Fruit fly (Drosophila melanogaster) whole organism, larva: Measurements from ENCODE around the gene Nnk.

Experiments
- noc ChIP-seq: fragments of 200-800 bp; sonication (Bioruptor generic); optimal IDR thresholded peaks from 3 replicates; lab custom pipeline; 2019; ENCODE audit warnings: missing biosample characterization, mild to moderate bottlenecking, missing genetic modification characterization, moderate library complexity

Gene Nnk

DNA sequence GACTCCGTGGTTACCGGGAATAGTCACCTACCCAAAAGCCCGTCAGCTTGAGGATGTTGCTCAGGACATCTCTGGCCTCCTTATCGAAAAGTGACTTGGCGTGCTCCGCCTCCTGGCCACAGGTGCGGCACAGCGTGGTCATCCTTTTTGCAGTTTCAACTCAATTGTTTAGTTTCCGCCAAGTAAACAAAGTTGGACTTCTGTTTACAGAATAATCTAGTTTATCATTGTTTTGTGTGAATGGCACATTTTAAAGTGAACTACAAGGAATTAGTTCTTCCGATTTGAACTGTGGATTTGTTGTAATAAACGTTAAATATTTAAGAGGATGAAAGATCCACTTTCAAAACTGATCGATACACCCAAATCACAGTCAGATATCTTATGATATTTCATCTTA is 2.0 kb downstream of the Nnk start, which contains the start of gene CG17806:
TSS of gene CG17806 (minus strand) at position 236 of the 400 bp plus-strand sequence.
- TF ChIP-seq noc (tag; lab: Kevin White, UChicago) = no peak

- TF ChIP-seq noc (tag; lab: Kevin White, UChicago) = no peak
Measured at dm6 chr3R:17801264-17801663, 3.8 kb downstream of the Nnk start, which contains the start of gene CG17803. Gene CG17803 (minus strand): TSS chr3R:17801512.

- peak; percentile 85 for TF ChIP-seq noc (tag; lab: Kevin White, UChicago)
Measured at dm6 chr3R:17798211-17798737, 6.8 kb downstream of the Nnk start, which contains the start of gene CG7379. Gene CG7379 (minus strand): TSS chr3R:17798304.

- no peak for TF ChIP-seq noc (tag; lab: Kevin White, UChicago)
Measured at dm6 chr3R:17795561-17796170, 9.4 kb downstream of the Nnk start.

DNA sequence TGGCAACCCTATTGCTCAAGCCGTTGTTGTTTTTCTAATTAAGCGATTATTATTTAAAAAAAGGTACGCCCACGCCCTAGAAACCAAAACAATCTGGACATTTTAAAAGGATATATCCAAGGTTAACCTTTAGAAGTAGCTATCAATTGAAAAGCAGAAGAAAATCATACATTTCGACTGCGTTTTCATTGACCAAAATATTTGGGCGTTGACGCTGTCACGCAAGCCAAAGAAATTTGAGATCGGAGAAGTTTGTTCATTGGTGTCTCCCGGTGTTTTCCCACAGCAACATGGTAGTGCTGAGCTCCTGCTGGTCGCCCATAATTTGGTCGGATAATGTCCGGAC is 10.0 kb downstream of the Nnk start, which contains the start of gene pasi1:
TSS of gene pasi1 (plus strand) at position 1 of the 346 bp plus-strand sequence.
- no peak for TF ChIP-seq noc (tag; lab: Kevin White, UChicago)

DNA sequence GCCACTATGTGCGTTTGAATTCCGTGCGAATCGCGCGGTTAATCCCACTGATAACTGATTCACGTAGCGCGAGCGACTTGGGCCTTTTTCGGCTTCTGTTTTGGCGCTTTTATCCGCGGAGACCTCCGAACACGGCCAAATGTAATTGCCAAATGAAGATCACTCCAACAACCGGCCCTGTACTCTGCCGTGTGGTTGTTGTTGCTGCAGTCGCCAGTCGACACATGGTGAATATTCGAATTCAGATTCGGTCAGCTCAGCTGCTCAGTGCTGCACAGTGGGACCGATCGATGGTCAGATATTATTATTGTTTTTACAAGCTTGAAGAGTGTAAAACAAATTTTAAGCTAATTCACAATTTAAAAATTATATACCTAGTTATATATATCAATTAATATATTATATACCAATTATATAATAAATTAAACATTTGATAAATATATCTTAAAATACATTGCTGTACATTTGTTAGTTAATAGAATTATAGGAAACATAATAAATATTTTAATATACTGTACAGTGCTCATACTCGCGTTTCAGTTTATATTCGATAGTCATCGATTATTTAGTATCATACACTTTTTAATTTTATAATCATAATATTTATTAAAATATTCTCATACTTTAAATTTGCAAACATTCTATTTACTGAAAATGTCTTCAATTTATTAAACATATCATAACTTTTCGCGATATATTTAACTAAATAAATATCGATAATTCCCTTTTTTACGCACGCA is 10.5 kb downstream of the Nnk start, which contains the start of gene CG43102:
TSS of gene CG43102 (minus strand) at position 156 of the 740 bp plus-strand sequence.
- peak; percentile 21 for TF ChIP-seq noc (tag; lab: Kevin White, UChicago)

DNA sequence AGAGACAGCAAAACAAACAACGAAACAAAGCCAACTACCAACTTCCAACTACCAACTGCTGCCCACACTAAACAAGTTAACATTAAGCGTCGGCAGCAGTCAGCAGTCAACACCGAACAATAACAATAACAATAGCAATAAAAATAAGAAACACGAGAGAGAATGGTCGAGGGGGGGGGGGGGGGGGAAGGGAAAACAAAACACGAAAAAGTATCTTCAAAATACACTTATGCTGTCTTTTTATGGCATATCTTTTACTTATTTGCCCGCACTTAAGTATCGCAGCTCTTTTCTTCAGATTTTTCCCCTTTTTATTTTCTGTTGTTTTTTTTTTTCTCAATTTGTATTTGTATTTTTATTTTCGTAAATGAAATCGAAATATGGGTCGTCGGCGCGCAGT is 11.8 kb downstream of the Nnk start:
- TF ChIP-seq noc (tag; lab: Kevin White, UChicago) = no peak

- TF ChIP-seq noc (tag; lab: Kevin White, UChicago) = no peak
Measured at dm6 chr3R:17789937-17790336, 15.1 kb downstream of the Nnk start.

dm6 chr3R:17787780-17788179 is 17.3 kb downstream of the Nnk start:
- TF ChIP-seq noc (tag; lab: Kevin White, UChicago) = no peak

dm6 chr3R:17784189-17784588 is 20.9 kb downstream of the Nnk start:
- no peak for TF ChIP-seq noc (tag; lab: Kevin White, UChicago)

DNA sequence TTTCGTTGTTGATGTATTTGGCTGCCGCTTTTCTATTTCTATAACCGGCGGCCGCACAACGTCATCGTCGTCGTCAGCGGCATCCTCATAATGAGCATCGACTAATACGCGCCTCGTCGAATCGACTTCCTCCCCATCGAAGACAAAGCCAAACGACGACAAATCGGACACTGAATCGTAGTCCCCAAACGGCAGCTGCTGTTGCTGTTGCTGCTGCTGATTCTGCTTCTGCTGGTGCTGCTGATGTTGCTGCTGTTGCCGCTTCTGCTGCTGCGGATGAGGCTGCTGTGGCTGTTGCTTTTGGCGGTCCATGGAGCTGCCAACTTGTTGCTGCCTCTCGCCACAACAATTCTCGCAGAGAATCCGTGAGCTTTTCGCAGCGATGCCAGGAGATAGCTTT is 21.9 kb downstream of the Nnk start:
- no peak for TF ChIP-seq noc (tag; lab: Kevin White, UChicago)

- peak; percentile 73 for TF ChIP-seq noc (tag; lab: Kevin White, UChicago)
Measured at dm6 chr3R:17781371-17781770, 23.7 kb downstream of the Nnk start.

- TF ChIP-seq noc (tag; lab: Kevin White, UChicago) = no peak
Measured at dm6 chr3R:17776952-17777407, 28.1 kb downstream of the Nnk start.

dm6 chr3R:17776104-17776589 is 28.9 kb downstream of the Nnk start:
- TF ChIP-seq noc (tag; lab: Kevin White, UChicago) = no peak

- no peak for TF ChIP-seq noc (tag; lab: Kevin White, UChicago)
Measured at dm6 chr3R:17774538-17774937, 30.5 kb downstream of the Nnk start.

dm6 chr3R:17773893-17774292 is 31.2 kb downstream of the Nnk start:
- TF ChIP-seq noc (tag; lab: Kevin White, UChicago) = no peak
